Worm (Caenorhabditis elegans) whole organism, L1 larva: ENCODE data around the gene Y24D9A.6.
A peak's percentile ranks its signal among the peaks of the same experiment; 100 is the strongest.

Source experiments
- C04F5.9 ChIP-seq: sonication (generic microtip); optimal IDR thresholded peaks from 2 replicates; lab custom pipeline; 2016; ENCODE audit warnings: missing genetic modification characterization, missing compliant biosample characterization
- C16A3.4 ChIP-seq: fragments of 150-350 bp; optimal IDR thresholded peaks from 2 replicates; lab custom pipeline; 2014; ENCODE audit warnings: missing biosample characterization, missing genetic modification characterization
- F16B12.6 ChIP-seq: fragments of 150-350 bp; optimal IDR thresholded peaks from 2 replicates; lab custom pipeline; 2014; ENCODE audit warnings: missing biosample characterization, missing genetic modification characterization
- aly-2 ChIP-seq: fragments of 150-350 bp; optimal IDR thresholded peaks from 2 replicates; lab custom pipeline; 2014; ENCODE audit warnings: missing biosample characterization, missing genetic modification characterization
- blmp-1 ChIP-seq: fragments of 150-350 bp; optimal IDR thresholded peaks from 2 replicates; lab custom pipeline; 2014; ENCODE audit warnings: missing biosample characterization, missing genetic modification characterization
- ceh-8 ChIP-seq: fragments of 200-800 bp; sonication (Bioruptor generic); optimal IDR thresholded peaks from 2 replicates; lab custom pipeline; 2018; ENCODE audit warnings: mild to moderate bottlenecking, missing genetic modification characterization, moderate library complexity, missing compliant biosample characterization
- ceh-82 ChIP-seq, 3 experiments: fragments of 150-350 bp in 1 of 3; sonication (generic microtip) in 2 of 3; optimal IDR thresholded peaks; 2 replicates each; lab custom pipeline; 2014 to 2017; ENCODE audit warnings: missing biosample characterization in 3 of 3, missing genetic modification characterization in 3 of 3
- ceh-88 ChIP-seq: fragments of 200-800 bp; sonication (Bioruptor generic); IDR thresholded peaks from 2 replicates; pipeline ENCODE4 v1.3.6; 2022; ENCODE audit warnings: missing genetic modification characterization, missing compliant biosample characterization
- ceh-90 ChIP-seq: sonication (generic microtip); optimal IDR thresholded peaks from 2 replicates; lab custom pipeline; 2016; ENCODE audit warnings: missing genetic modification characterization, missing compliant biosample characterization
- ces-1 ChIP-seq: fragments of 150-350 bp; optimal IDR thresholded peaks from 2 replicates; lab custom pipeline; 2014; ENCODE audit warnings: missing biosample characterization, missing genetic modification reagents, missing genetic modification characterization
- efl-1 ChIP-seq, 4 experiments: fragments of 150-350 bp; optimal IDR thresholded peaks in 3 of 4; peaks in 1 of 4; 1 replicate in 1 of 4; 2 replicates in 3 of 4; lab custom pipeline; 2014; ENCODE audit warnings: missing biosample characterization in 2 of 4, missing genetic modification characterization in 2 of 4, missing genetic modification reagents in 2 of 4
- egl-27 ChIP-seq, 2 experiments: fragments of 150-350 bp in 1 of 2; sonication (generic microtip); optimal IDR thresholded peaks; 3 replicates each; lab custom pipeline; 2017 to 2018; ENCODE audit warnings: missing biosample characterization in 2 of 2, missing genetic modification characterization in 2 of 2, missing genetic modification reagents in 2 of 2
- elt-3 ChIP-seq, 6 experiments: fragments of 150-350 bp in 1 of 6; sonication (generic microtip); optimal IDR thresholded peaks; 2 replicates each; lab custom pipeline; 2017 to 2018; ENCODE audit warnings: missing biosample characterization in 6 of 6, missing genetic modification characterization in 6 of 6, inconsistent platforms in 1 of 6
- ets-5 ChIP-seq: fragments of 200-800 bp; sonication (Bioruptor generic); IDR thresholded peaks from 2 replicates; pipeline ENCODE4 v1.3.6; 2022; ENCODE audit warnings: missing genetic modification characterization, missing compliant biosample characterization
- fkh-8 ChIP-seq: sonication (generic microtip); optimal IDR thresholded peaks from 2 replicates; lab custom pipeline; 2016; ENCODE audit warnings: mild to moderate bottlenecking, missing genetic modification characterization, missing compliant biosample characterization
- fos-1 ChIP-seq: fragments of 150-350 bp; optimal IDR thresholded peaks from 2 replicates; lab custom pipeline; 2014; ENCODE audit warnings: missing biosample characterization, missing genetic modification characterization
- grh-1 ChIP-seq: fragments of 200-800 bp; sonication (Bioruptor generic); IDR thresholded peaks from 2 replicates; pipeline ENCODE4 v1.3.6; 2022; ENCODE audit warnings: missing genetic modification reagents, missing genetic modification characterization, missing compliant biosample characterization
- hlh-17 ChIP-seq: fragments of 200-800 bp; sonication (Bioruptor generic); optimal IDR thresholded peaks from 2 replicates; lab custom pipeline; 2018; ENCODE audit warnings: missing genetic modification characterization, mild to moderate bottlenecking, missing compliant biosample characterization, moderate library complexity, borderline replicate concordance
- hlh-4 ChIP-seq: sonication (generic microtip); optimal IDR thresholded peaks from 2 replicates; lab custom pipeline; 2016; ENCODE audit warnings: mild to moderate bottlenecking, missing genetic modification characterization, missing compliant biosample characterization
- jun-1 ChIP-seq: fragments of 150-350 bp; optimal IDR thresholded peaks from 2 replicates; lab custom pipeline; 2014; ENCODE audit warnings: missing biosample characterization, missing genetic modification reagents, missing genetic modification characterization
- lin-13 ChIP-seq: fragments of 150-350 bp; optimal IDR thresholded peaks from 2 replicates; lab custom pipeline; 2014; ENCODE audit warnings: missing biosample characterization, missing genetic modification reagents, missing genetic modification characterization
- lin-14 ChIP-seq: fragments of 200-800 bp; sonication (Bioruptor generic); optimal IDR thresholded peaks from 2 replicates; lab custom pipeline; 2018; ENCODE audit warnings: mild to moderate bottlenecking, missing genetic modification characterization, moderate library complexity, missing compliant biosample characterization
- lin-35 ChIP-seq, 2 experiments: fragments of 150-350 bp; optimal IDR thresholded peaks; 2 replicates each; lab custom pipeline; 2014; ENCODE audit warnings: missing biosample characterization in 2 of 2, missing genetic modification characterization in 2 of 2, missing genetic modification reagents in 2 of 2
- lir-3 ChIP-seq: sonication (generic microtip); optimal IDR thresholded peaks from 2 replicates; lab custom pipeline; 2016; ENCODE audit warnings: mild to moderate bottlenecking, missing genetic modification characterization, moderate library complexity, missing compliant biosample characterization; ENCODE audit not compliant: poor library complexity
- lsy-2 ChIP-seq, 2 experiments: fragments of 150-350 bp; optimal IDR thresholded peaks; 2 replicates each; lab custom pipeline; 2014; ENCODE audit warnings: missing biosample characterization in 2 of 2, missing genetic modification characterization in 2 of 2
- mab-9 ChIP-seq: fragments of 200-800 bp; sonication (Bioruptor generic); IDR thresholded peaks from 2 replicates; pipeline ENCODE4 v1.3.6; 2022; ENCODE audit warnings: missing genetic modification reagents, missing genetic modification characterization, missing compliant biosample characterization
- mep-1 ChIP-seq: fragments of 150-350 bp; optimal IDR thresholded peaks from 2 replicates; lab custom pipeline; 2014; ENCODE audit warnings: missing biosample characterization, missing genetic modification characterization
- nhr-11 ChIP-seq: fragments of 150-350 bp; optimal IDR thresholded peaks from 2 replicates; lab custom pipeline; 2014; ENCODE audit warnings: missing biosample characterization, missing genetic modification characterization
- nhr-19 ChIP-seq: fragments of 200-800 bp; sonication (Bioruptor generic); conservative IDR thresholded peaks from 2 replicates; pipeline ENCODE4 v1.3.6; 2022; ENCODE audit warnings: missing genetic modification characterization, missing compliant biosample characterization
- nhr-20 ChIP-seq: sonication (generic microtip); optimal IDR thresholded peaks from 2 replicates; lab custom pipeline; 2016; ENCODE audit warnings: mild to moderate bottlenecking, missing genetic modification characterization, missing compliant biosample characterization
- nhr-237 ChIP-seq: fragments of 150-350 bp; optimal IDR thresholded peaks from 2 replicates; lab custom pipeline; 2014; ENCODE audit warnings: missing biosample characterization, missing genetic modification characterization
- nhr-28 ChIP-seq: fragments of 150-350 bp; optimal IDR thresholded peaks from 2 replicates; lab custom pipeline; 2014; ENCODE audit warnings: missing biosample characterization, missing genetic modification characterization
- nhr-47 ChIP-seq: sonication (generic microtip); optimal IDR thresholded peaks from 2 replicates; lab custom pipeline; 2016; ENCODE audit warnings: mild to moderate bottlenecking, missing genetic modification characterization, moderate library complexity, missing compliant biosample characterization
- nhr-76 ChIP-seq: sonication (generic microtip); optimal IDR thresholded peaks from 2 replicates; lab custom pipeline; 2017; ENCODE audit warnings: missing biosample characterization, missing genetic modification characterization
- nhr-77 ChIP-seq: fragments of 150-350 bp; optimal IDR thresholded peaks from 2 replicates; lab custom pipeline; 2014; ENCODE audit warnings: missing biosample characterization, missing genetic modification characterization
- nhr-84 ChIP-seq: sonication (generic microtip); optimal IDR thresholded peaks from 2 replicates; lab custom pipeline; 2017; ENCODE audit warnings: missing biosample characterization, missing genetic modification characterization
- nhr-90 ChIP-seq: sonication (generic microtip); optimal IDR thresholded peaks from 2 replicates; lab custom pipeline; 2016; ENCODE audit warnings: mild to moderate bottlenecking, missing genetic modification characterization, missing compliant biosample characterization; ENCODE audit not compliant: poor library complexity
- pag-3 ChIP-seq: sonication (generic microtip); optimal IDR thresholded peaks from 2 replicates; lab custom pipeline; 2017; ENCODE audit warnings: missing genetic modification characterization, mild to moderate bottlenecking, missing compliant biosample characterization, antibody characterized with exemption, borderline replicate concordance; ENCODE audit not compliant: insufficient read depth
- pax-3 ChIP-seq: fragments of 200-800 bp; sonication (Bioruptor generic); optimal IDR thresholded peaks from 2 replicates; lab custom pipeline; 2018; ENCODE audit warnings: mild to moderate bottlenecking, missing genetic modification characterization, moderate library complexity, missing compliant biosample characterization
- snpc-4 ChIP-seq: fragments of 150-350 bp; optimal IDR thresholded peaks from 2 replicates; lab custom pipeline; 2014; ENCODE audit warnings: missing biosample characterization, missing genetic modification characterization
- sup-37 ChIP-seq: fragments of 200-800 bp; sonication (Bioruptor generic); optimal IDR thresholded peaks from 2 replicates; lab custom pipeline; 2018; ENCODE audit warnings: mild to moderate bottlenecking, missing genetic modification characterization, missing compliant biosample characterization
- tbx-2 ChIP-seq: sonication (generic microtip); optimal IDR thresholded peaks from 2 replicates; lab custom pipeline; 2016; ENCODE audit warnings: missing genetic modification characterization, missing compliant biosample characterization
- unc-130 ChIP-seq: fragments of 150-350 bp; optimal IDR thresholded peaks from 2 replicates; lab custom pipeline; 2017; ENCODE audit warnings: missing biosample characterization, missing genetic modification characterization, inconsistent platforms
- unc-30 ChIP-seq: sonication (generic microtip); optimal IDR thresholded peaks from 2 replicates; lab custom pipeline; 2017; ENCODE audit warnings: missing biosample characterization, missing genetic modification characterization
- unc-86 ChIP-seq: sonication (generic microtip); optimal IDR thresholded peaks from 2 replicates; lab custom pipeline; 2016; ENCODE audit warnings: missing genetic modification characterization, missing compliant biosample characterization
- vab-15 ChIP-seq: sonication (generic microtip); optimal IDR thresholded peaks from 2 replicates; lab custom pipeline; 2017; ENCODE audit warnings: missing genotype, mild to moderate bottlenecking, missing genetic modification characterization, missing compliant biosample characterization
- xbp-1 ChIP-seq: sonication (generic microtip); optimal IDR thresholded peaks from 2 replicates; lab custom pipeline; 2016; ENCODE audit warnings: missing genetic modification characterization, missing compliant biosample characterization
- zip-4 ChIP-seq: fragments of 200-800 bp; sonication (Bioruptor generic); optimal IDR thresholded peaks from 2 replicates; lab custom pipeline; 2018; ENCODE audit warnings: mild to moderate bottlenecking, missing genetic modification characterization, moderate library complexity, missing compliant biosample characterization
- ztf-4 ChIP-seq: fragments of 150-350 bp; optimal IDR thresholded peaks from 2 replicates; lab custom pipeline; 2014; ENCODE audit warnings: missing biosample characterization, missing genetic modification characterization

Gene Y24D9A.6

DNA sequence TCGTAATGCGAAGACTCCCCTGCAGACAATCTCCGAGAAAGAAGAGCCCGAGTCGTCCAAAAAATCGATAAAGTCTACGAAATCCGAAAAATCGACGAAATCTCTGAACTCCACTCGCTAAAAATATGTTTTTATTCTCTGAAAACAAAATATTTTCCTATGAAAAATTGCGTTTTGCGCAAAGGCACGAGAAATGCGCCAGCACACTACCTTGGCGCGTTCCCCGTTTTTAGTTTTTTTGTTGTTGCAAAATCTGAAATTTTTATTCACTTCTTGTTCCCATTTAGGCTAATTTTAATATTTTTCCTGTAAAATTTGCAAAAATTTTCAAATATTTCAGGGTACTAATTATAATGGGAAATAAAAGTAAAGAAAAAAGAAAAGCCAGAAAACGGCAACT lies 39.7 kb downstream of the Y24D9A.6 start, which contains the start of gene F55F10.1 (continued):
- TF ChIP-seq unc-86 (tag; lab: Kevin White, UChicago), result peak; percentile 66
- TF ChIP-seq ceh-90 (tag; lab: Kevin White, UChicago), result peak; percentile 29
- peak; percentile 47 for TF ChIP-seq F16B12.6 (tag; lab: Kevin White, UChicago)
- TF ChIP-seq ztf-4 (tag; lab: Kevin White, UChicago), result no peak
- peak; percentile 77 to 87 for TF ChIP-seq efl-1 (optimal IDR thresholded peaks at IDR 0.05; lab: Kevin White, UChicago)
- peak; percentile 85 to 98 for TF ChIP-seq efl-1 (GFP tag; optimal IDR thresholded peaks at IDR 0.05 in 1 of 2; lab: Kevin White, UChicago)
- TF ChIP-seq grh-1 (GFP tag; lab: Robert Waterston, UW), result peak; percentile 49
- peak; percentile 11 for TF ChIP-seq aly-2
- peak; percentile 27 for TF ChIP-seq fkh-8 (tag; lab: Kevin White, UChicago)
- no peak for TF ChIP-seq pax-3 (tag; lab: Kevin White, UChicago)
- TF ChIP-seq lin-14 (GFP tag; lab: Kevin White, UChicago), result no peak
- peak; percentile 86 for TF ChIP-seq nhr-47
- TF ChIP-seq mep-1 (tag; lab: Kevin White, UChicago), result peak; percentile 92
- peak; percentile 61 for TF ChIP-seq nhr-90 (tag; lab: Kevin White, UChicago)
- TF ChIP-seq ces-1 (GFP tag; lab: Kevin White, UChicago), result no peak
- TF ChIP-seq C04F5.9 (tag; lab: Kevin White, UChicago), result peak; percentile 20
- peak; percentile 56 for TF ChIP-seq snpc-4 (tag; lab: Kevin White, UChicago)
- TF ChIP-seq zip-4, result peak; percentile 46
- TF ChIP-seq nhr-237 (tag; lab: Kevin White, UChicago), result peak; percentile 12
- TF ChIP-seq nhr-20, result peak; percentile 66
- TF ChIP-seq nhr-19 (GFP tag; lab: Robert Waterston, UW), result peak; percentile 65
- TF ChIP-seq tbx-2 (tag; lab: Kevin White, UChicago), result peak; percentile 77
- TF ChIP-seq ceh-8 (GFP tag; lab: Kevin White, UChicago), result no peak
- TF ChIP-seq vab-15 (tag; lab: Kevin White, UChicago), result no peak
- peak; percentile 50 to 78 (median 72) for TF ChIP-seq ceh-82 (tag; optimal IDR thresholded peaks at IDR 0.05; lab: Kevin White, UChicago)
- peak; percentile 81 to 85 for TF ChIP-seq lin-35 (GFP tag; optimal IDR thresholded peaks at IDR 0.05; lab: Kevin White, UChicago)
- TF ChIP-seq xbp-1 (tag; lab: Kevin White, UChicago), result peak; percentile 79
- TF ChIP-seq egl-27 (tag; optimal IDR thresholded peaks at IDR 0.05; lab: Kevin White, UChicago), result no peak
- TF ChIP-seq ets-5 (GFP tag; lab: Robert Waterston, UW), result no peak
- no peak for TF ChIP-seq fos-1 (tag; lab: Kevin White, UChicago)
- TF ChIP-seq lin-13, result peak; percentile 15
- TF ChIP-seq mab-9 (GFP tag; lab: Robert Waterston, UW), result no peak
- TF ChIP-seq lsy-2 (tag; optimal IDR thresholded peaks at IDR 0.05; lab: Kevin White, UChicago), result peak; percentile 85 to 86
- TF ChIP-seq ceh-88 (GFP tag; lab: Robert Waterston, UW), result no peak
- peak in 2 of 6 experiments; percentile 8 to 57 for TF ChIP-seq elt-3 (tag; optimal IDR thresholded peaks at IDR 0.05; lab: Kevin White, UChicago)
- no peak for TF ChIP-seq nhr-84
- no peak for TF ChIP-seq nhr-76 (tag; lab: Kevin White, UChicago)
- TF ChIP-seq nhr-11 (tag; lab: Kevin White, UChicago), result peak; percentile 38
- no peak for TF ChIP-seq hlh-4 (tag; lab: Kevin White, UChicago)
- peak; percentile 80 for TF ChIP-seq unc-130 (tag; lab: Kevin White, UChicago)
- TF ChIP-seq lir-3 (tag; lab: Kevin White, UChicago), result no peak

DNA sequence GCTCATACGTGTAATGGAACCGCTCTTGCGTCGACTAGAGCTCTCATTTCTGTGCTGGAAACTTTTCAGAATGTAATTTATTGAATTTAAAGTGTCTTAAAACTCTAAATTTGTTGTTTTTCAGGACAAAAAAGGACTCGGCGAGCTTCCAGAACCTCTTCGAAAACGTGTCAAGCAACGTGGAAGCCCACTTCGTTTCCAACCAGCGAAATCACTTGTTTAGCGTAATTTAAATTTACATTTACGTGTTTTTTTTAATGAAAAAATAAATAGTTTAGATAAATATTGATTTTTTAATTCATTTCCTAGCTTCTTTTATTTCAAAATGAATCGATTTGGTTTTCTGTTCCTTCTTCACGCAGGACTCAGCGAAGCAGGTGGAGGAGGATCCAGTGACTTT lies 40.5 kb downstream of the Y24D9A.6 start, which contains the start of gene F55F10.3:
TSS of gene F55F10.3 (plus strand) at position 301 of the 400 bp plus-strand sequence.
- TF ChIP-seq pax-3 (tag; lab: Kevin White, UChicago) (no peak), pag-3 (tag; lab: Kevin White, UChicago) (no peak), blmp-1 (tag; lab: Kevin White, UChicago) (no peak), unc-30 (tag; lab: Kevin White, UChicago) (no peak), nhr-77 (tag; lab: Kevin White, UChicago) (no peak), xbp-1 (tag; lab: Kevin White, UChicago) (no peak), nhr-90 (tag; lab: Kevin White, UChicago) (no peak), ceh-90 (tag; lab: Kevin White, UChicago) (no peak), C16A3.4 (no peak), hlh-17 (GFP tag; lab: Kevin White, UChicago) (no peak), fos-1 (tag; lab: Kevin White, UChicago) (no peak), sup-37 (no peak), nhr-28 (tag; lab: Kevin White, UChicago) (no peak), jun-1 (tag; lab: Kevin White, UChicago) (no peak), lin-14 (GFP tag; lab: Kevin White, UChicago) (no peak), mep-1 (tag; lab: Kevin White, UChicago) (no peak)
